Worm (Caenorhabditis elegans): ENCODE results near the gene M18.6.

M18.6 gene

DNA sequence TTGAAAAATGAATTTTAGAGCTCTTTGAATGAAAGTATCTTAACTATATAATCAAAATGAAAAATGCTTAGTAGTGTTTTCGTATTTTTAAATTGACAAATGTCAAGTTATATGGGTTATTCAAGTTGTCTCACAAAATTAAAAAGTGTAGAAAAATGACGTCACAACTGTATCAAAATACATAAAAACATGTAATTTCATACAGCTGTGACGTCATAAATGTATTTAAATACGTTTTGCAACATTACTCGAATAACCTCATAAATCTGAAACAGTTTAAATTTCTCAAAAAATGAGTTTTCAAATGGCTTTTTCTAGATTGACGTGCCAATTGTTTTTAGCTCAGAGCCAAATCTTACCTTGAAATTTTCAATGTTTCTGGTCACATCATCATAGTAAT, 11.4 kb upstream of the M18.6 start:
- TF ChIP-seq nhr-237 (tag; optimal IDR thresholded peaks at IDR 0.05), result no peak
- TF ChIP-seq sptf-1 (tag; optimal IDR thresholded peaks at IDR 0.05), result no peak
- peak; percentile 98 for TF ChIP-seq zip-8 (tag; optimal IDR thresholded peaks at IDR 0.05)

DNA sequence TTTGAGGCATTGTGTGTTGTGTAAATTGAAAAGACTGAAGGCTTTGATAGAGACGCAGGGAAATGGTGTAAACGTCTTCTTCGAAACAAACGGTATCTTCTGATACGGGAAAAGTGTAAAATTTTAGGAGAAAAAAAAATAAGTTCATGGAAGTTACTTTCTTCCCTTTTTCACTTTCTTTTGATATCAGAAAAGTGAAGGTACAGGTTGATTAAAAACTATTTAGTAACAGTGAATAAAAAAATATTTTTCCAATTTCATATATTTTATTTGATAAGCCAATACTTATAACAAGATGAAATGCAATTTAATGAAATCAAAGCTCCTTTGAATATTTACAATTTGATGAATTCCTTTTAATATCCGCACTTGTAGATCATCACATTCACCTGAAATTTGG, 10.8 kb upstream of the M18.6 start, which contains the start of gene col-129:
TSS of gene col-129 (minus strand) at position 101 of the 400 bp plus-strand sequence.
- TF ChIP-seq unc-120 (tag; optimal IDR thresholded peaks at IDR 0.05; ENCODE audit: poor library complexity, severe bottlenecking) (no peak), mab-5 (tag; optimal IDR thresholded peaks at IDR 0.05) (no peak)

DNA sequence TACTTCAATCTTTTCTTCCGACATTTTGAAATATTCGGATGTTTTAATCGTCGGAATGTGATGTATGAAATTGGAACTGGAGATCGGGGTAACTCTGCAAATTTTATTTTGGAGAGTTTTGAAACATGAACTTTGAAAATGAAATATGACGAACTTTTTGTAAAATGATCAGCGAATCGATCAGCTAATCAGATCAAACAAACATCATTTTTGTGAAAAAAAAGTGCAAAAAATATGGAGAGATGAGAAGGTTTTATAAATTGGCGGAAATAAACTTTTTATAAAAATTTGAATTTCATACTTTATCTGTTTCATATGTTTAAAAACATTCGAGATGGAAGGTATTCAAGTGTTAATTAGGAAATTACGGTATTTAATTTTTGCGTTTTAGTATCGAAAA, 9.6 kb upstream of the M18.6 start, which contains the start of gene dlc-2:
TSS of gene dlc-2 (minus strand) at position 101 of the 400 bp plus-strand sequence.
- TF ChIP-seq hlh-1 (tag; optimal IDR thresholded peaks at IDR 0.05), result no peak
- TF ChIP-seq ceh-39 (tag; optimal IDR thresholded peaks at IDR 0.05), result no peak
- no peak for TF ChIP-seq bed-3 (GFP tag; optimal IDR thresholded peaks at IDR 0.05)
- no peak for TF ChIP-seq mab-5 (tag; optimal IDR thresholded peaks at IDR 0.05)
- no peak for TF ChIP-seq M03D4.4 (tag; optimal IDR thresholded peaks at IDR 0.05)
- no peak for TF ChIP-seq blmp-1 (tag; optimal IDR thresholded peaks at IDR 0.05)
- TF ChIP-seq tbx-8 (GFP tag; optimal IDR thresholded peaks at IDR 0.05), result no peak
- no peak for TF ChIP-seq drap-1 (GFP tag; optimal IDR thresholded peaks at IDR 0.05)
- TF ChIP-seq mep-1 (tag; optimal IDR thresholded peaks at IDR 0.05), result no peak
- no peak for TF ChIP-seq lsy-2 (tag; optimal IDR thresholded peaks at IDR 0.05)
- TF ChIP-seq lin-13 (tag; optimal IDR thresholded peaks at IDR 0.05), result no peak

DNA sequence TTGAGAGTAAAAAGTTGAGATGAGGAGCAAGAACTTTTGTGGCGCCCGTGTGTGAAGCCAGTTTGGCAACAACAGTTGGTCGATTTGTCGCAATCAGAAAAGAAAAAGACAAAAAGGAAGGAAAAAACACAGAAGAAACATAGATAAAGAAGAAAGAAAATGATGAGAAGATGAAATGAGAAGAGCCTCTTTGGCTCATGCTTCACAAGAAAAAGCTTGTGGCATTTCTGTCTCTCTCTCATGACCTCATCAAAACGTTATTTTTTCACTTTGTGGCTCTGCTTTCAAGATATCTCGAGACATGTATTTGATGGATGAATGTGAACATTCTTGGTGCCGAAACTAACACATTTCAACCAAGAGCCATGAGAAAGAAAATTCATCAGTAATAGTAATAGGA, 8.1 kb upstream of the M18.6 start:
- TF ChIP-seq lin-32 (GFP tag; optimal IDR thresholded peaks at IDR 0.05) (no peak), snpc-4 (tag; optimal IDR thresholded peaks at IDR 0.05) (no peak), unc-120 (tag; optimal IDR thresholded peaks at IDR 0.05; ENCODE audit: poor library complexity, severe bottlenecking) (peak; percentile 43), nhr-237 (tag; optimal IDR thresholded peaks at IDR 0.05) (no peak), nhr-28 (tag; optimal IDR thresholded peaks at IDR 0.05) (no peak), hlh-1 (tag; optimal IDR thresholded peaks at IDR 0.05) (peak; percentile 23), blmp-1 (tag; optimal IDR thresholded peaks at IDR 0.05) (no peak), zip-8 (tag; optimal IDR thresholded peaks at IDR 0.05) (no peak), pha-4 (tag; optimal IDR thresholded peaks at IDR 0.05) (no peak), ham-2 (GFP tag; optimal IDR thresholded peaks at IDR 0.05) (no peak), nhr-12 (tag; optimal IDR thresholded peaks at IDR 0.05) (no peak), elt-3 (tag; optimal IDR thresholded peaks at IDR 0.05) (no peak)

DNA sequence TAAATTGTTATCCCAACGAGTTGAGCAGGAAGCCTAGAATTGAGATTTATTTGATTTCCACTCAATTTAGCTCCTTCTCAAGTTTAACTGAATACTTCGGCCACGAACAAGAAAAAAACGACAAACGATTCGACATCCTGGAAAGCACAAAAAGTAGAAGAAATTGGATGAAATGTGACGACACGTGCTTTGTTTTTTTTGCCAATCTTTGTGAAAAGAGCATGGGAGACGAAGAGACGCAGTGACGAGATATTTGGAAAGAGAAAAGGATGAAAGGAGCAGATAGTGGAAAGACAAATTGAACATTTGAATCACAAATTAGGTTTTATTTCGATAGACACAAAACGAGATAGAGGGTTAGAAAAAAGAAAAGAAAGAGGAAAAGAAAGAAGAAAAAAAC, 6.6 kb upstream of the M18.6 start:
- TF ChIP-seq ces-1 (GFP tag; optimal IDR thresholded peaks at IDR 0.05) (peak; percentile 72), lsy-2 (tag; optimal IDR thresholded peaks at IDR 0.05) (no peak)

DNA sequence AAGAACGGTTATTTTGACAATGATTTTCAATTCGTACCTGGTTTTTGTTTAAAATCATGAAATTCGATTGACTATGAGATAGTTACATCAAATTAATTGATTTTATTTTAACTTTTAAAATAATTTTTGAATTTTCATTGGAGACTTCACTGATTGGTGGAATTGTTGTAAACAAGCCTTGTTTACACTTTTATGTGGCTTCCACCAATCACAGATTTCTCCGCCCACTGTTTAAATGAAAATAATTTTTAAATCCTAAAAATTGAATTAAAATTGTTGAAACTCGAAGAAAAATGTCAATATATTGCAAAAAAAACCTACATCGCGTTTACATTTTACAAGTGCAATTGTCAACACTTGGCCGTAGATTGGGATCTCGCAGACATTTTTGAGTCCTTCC, 574 bp upstream of the M18.6 start:
- TF ChIP-seq ceh-39 (tag; optimal IDR thresholded peaks at IDR 0.05), result no peak
- no peak for TF ChIP-seq cnd-1 (tag; optimal IDR thresholded peaks at IDR 0.05)
- no peak for TF ChIP-seq unc-120 (tag; optimal IDR thresholded peaks at IDR 0.05; ENCODE audit: poor library complexity, severe bottlenecking)
- no peak for TF ChIP-seq lin-32 (GFP tag; optimal IDR thresholded peaks at IDR 0.05)
- TF ChIP-seq pha-4 (tag; optimal IDR thresholded peaks at IDR 0.05), result no peak
- TF ChIP-seq tbx-8 (GFP tag; optimal IDR thresholded peaks at IDR 0.05), result no peak
- TF ChIP-seq sptf-1 (tag; optimal IDR thresholded peaks at IDR 0.05), result no peak
- no peak for TF ChIP-seq nhr-12 (tag; optimal IDR thresholded peaks at IDR 0.05)
- no peak for TF ChIP-seq nhr-76 (tag; optimal IDR thresholded peaks at IDR 0.05)
- no peak for TF ChIP-seq ceh-83 (GFP tag; optimal IDR thresholded peaks at IDR 0.05)
- no peak for TF ChIP-seq flh-1 (GFP tag; optimal IDR thresholded peaks at IDR 0.05)
- no peak for TF ChIP-seq lsy-2 (tag; optimal IDR thresholded peaks at IDR 0.05)

DNA sequence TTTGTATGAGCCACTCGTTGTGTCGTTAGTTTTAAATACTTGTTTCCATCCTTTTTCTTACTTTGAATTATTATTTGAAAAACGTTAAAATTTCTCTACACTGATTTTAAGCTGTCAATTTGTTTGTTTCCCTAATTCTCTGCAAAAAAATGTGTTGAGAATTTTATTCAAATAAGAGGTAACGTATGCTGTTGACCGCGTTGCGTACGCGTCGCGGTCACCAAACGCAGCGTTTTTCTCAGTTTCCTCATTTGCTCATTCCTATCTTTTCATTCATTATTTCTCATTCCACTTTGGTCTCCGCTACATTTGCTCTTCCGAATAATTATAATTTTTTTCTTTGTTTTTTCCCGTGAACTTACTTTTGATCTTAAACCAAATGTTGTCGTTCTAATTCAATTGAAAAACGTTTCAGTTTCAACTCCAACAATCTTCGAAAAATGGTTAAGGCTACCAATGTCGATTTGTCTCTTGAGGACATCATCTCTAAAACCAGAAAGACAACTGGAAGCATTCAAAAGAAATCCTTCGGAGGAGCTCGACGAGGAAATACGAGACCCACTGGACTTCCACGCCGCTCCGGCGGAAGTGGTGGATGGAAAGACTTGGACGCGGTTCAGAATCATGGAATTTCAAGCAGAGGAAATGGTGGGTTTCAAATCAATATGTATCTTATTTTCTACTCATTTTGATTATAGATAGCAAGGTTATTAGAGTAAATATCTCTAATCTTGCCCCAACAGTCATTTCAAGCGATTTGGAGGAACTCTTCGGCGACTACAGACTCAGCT, 2.0 kb downstream of the M18.6 start, which contains the start of gene aly-3:
TSS of gene aly-3 (plus strand) at position 409 of the 791 bp plus-strand sequence.
- no peak for TF ChIP-seq sptf-1 (tag; optimal IDR thresholded peaks at IDR 0.05)
- peak; percentile 49 for TF ChIP-seq ceh-39 (tag; optimal IDR thresholded peaks at IDR 0.05)
- peak; percentile 53 for TF ChIP-seq ces-1 (GFP tag; optimal IDR thresholded peaks at IDR 0.05)
- TF ChIP-seq unc-120 (tag; optimal IDR thresholded peaks at IDR 0.05; ENCODE audit: poor library complexity, severe bottlenecking), result peak; percentile 57
- peak; percentile 43 for TF ChIP-seq mep-1 (tag; optimal IDR thresholded peaks at IDR 0.05)
- no peak for TF ChIP-seq unc-39 (tag; optimal IDR thresholded peaks at IDR 0.05)
